Fruit fly (Drosophila melanogaster): Measurements from ENCODE around the gene Ect3.

The Ect3 gene

dm6 chr3R:11967262-11968029 lies 31.6 kb upstream of the Ect3 start, which contains the start of the genes CG12213 and GC1 (continued):
- TF ChIP-seq bcd (GFP tag; optimal IDR thresholded peaks at IDR 0.05): no peak
- TF ChIP-seq CG30020 (tag; optimal IDR thresholded peaks at IDR 0.05): peak; percentile 59
- no peak for TF ChIP-seq CG7786 (GFP tag; optimal IDR thresholded peaks at IDR 0.05)
- TF ChIP-seq CG17385 (GFP tag; optimal IDR thresholded peaks at IDR 0.05): peak; percentile 42
- TF ChIP-seq stc (GFP tag; IDR thresholded peaks at IDR 0.05): no peak
- TF ChIP-seq Ptx1 (GFP tag; IDR thresholded peaks at IDR 0.05): no peak
- no peak for TF ChIP-seq Sox102F (GFP tag; optimal IDR thresholded peaks at IDR 0.05)
- no peak for TF ChIP-seq Ets65A (GFP tag)
- TF ChIP-seq CG17328 (GFP tag; IDR thresholded peaks at IDR 0.05): no peak
- no peak for TF ChIP-seq yki (optimal IDR thresholded peaks at IDR 0.05)
- TF ChIP-seq CG4404 (GFP tag; IDR thresholded peaks at IDR 0.05): no peak
- TF ChIP-seq Atf3 (GFP tag; optimal IDR thresholded peaks at IDR 0.05): no peak
- TF ChIP-seq CG5245 (GFP tag; optimal IDR thresholded peaks at IDR 0.05): no peak
- TF ChIP-seq amos (GFP tag; IDR thresholded peaks at IDR 0.05; ENCODE audit: partially characterized antibody): peak; percentile 99
- no peak for TF ChIP-seq az2 (GFP tag; optimal IDR thresholded peaks at IDR 0.05)
- no peak for TF ChIP-seq nau (GFP tag; optimal IDR thresholded peaks at IDR 0.05)
- TF ChIP-seq slp2 (GFP tag; optimal IDR thresholded peaks at IDR 0.05): no peak
- TF ChIP-seq trh (GFP tag; optimal IDR thresholded peaks at IDR 0.05): no peak
- TF ChIP-seq pzg (GFP tag; optimal IDR thresholded peaks at IDR 0.05): peak; percentile 80
- peak; percentile 89 for TF ChIP-seq CG14710 (tag; optimal IDR thresholded peaks at IDR 0.05)
- peak; percentile 99 for TF ChIP-seq Dll (GFP tag; IDR thresholded peaks at IDR 0.05; ENCODE audit: partially characterized antibody)
- TF ChIP-seq sd (tag; optimal IDR thresholded peaks at IDR 0.05): no peak
- no peak for TF ChIP-seq Eip74EF (GFP tag; optimal IDR thresholded peaks at IDR 0.05)
- peak; percentile 99 for TF ChIP-seq CG14860 (GFP tag; IDR thresholded peaks at IDR 0.05; ENCODE audit: partially characterized antibody)
- TF ChIP-seq CG7963 (GFP tag; IDR thresholded peaks at IDR 0.05; ENCODE audit: partially characterized antibody): peak; percentile 91
- no peak for TF ChIP-seq CG15479 (GFP tag; optimal IDR thresholded peaks at IDR 0.05)
- TF ChIP-seq vfl (GFP tag; optimal IDR thresholded peaks at IDR 0.05): no peak
- no peak for TF ChIP-seq CG15073 (GFP tag; optimal IDR thresholded peaks at IDR 0.05)
- TF ChIP-seq CG6175 (GFP tag; IDR thresholded peaks at IDR 0.05): no peak
- TF ChIP-seq CG12219 (GFP tag; optimal IDR thresholded peaks at IDR 0.05): no peak
- TF ChIP-seq Dp (GFP tag; optimal IDR thresholded peaks at IDR 0.05): peak; percentile 76
- TF ChIP-seq ind (GFP tag; optimal IDR thresholded peaks at IDR 0.05): no peak
- no peak for TF ChIP-seq GATAe (GFP tag; conservative IDR thresholded peaks at IDR 0.05)
- TF ChIP-seq row (GFP tag; IDR thresholded peaks at IDR 0.05): peak; percentile 82
- TF ChIP-seq psq (GFP tag; optimal IDR thresholded peaks at IDR 0.05): no peak
- TF ChIP-seq chinmo (GFP tag; IDR thresholded peaks at IDR 0.05; ENCODE audit: partially characterized antibody): peak; percentile 97
- peak; percentile 9 for TF ChIP-seq Deaf1 (tag; optimal IDR thresholded peaks at IDR 0.05)
- no peak for TF ChIP-seq CG32767 (GFP tag; IDR thresholded peaks at IDR 0.05)
- TF ChIP-seq CoRest (tag; optimal IDR thresholded peaks at IDR 0.05): peak; percentile 63
- TF ChIP-seq CG17568 (GFP tag; optimal IDR thresholded peaks at IDR 0.05): no peak
- no peak for TF ChIP-seq CG10209 (GFP tag; optimal IDR thresholded peaks at IDR 0.05)
- no peak for TF ChIP-seq peb (GFP tag; IDR thresholded peaks at IDR 0.05)
- TF ChIP-seq CG8388 (GFP tag; optimal IDR thresholded peaks at IDR 0.05): peak; percentile 4
- no peak for TF ChIP-seq Hr39 (optimal IDR thresholded peaks at IDR 0.05)
- TF ChIP-seq tna (GFP tag; IDR thresholded peaks at IDR 0.05; ENCODE audit: partially characterized antibody): peak; percentile 97
- TF ChIP-seq CG15269 (tag; optimal IDR thresholded peaks at IDR 0.05): no peak
- TF ChIP-seq CG31441 (GFP tag; IDR thresholded peaks at IDR 0.05): peak; percentile 45; the same call in 1 of the 2 replicates
- TF ChIP-seq dpn (GFP tag; optimal IDR thresholded peaks at IDR 0.05): peak in 1 of 2 experiments; percentile 37
- TF ChIP-seq CG11093 (GFP tag; IDR thresholded peaks at IDR 0.05): no peak
- no peak for TF ChIP-seq CG14965 (GFP tag; optimal IDR thresholded peaks at IDR 0.05; ENCODE audit: borderline replicate concordance)

Measured in whole organism, embryonic.